Fruit fly (Drosophila melanogaster) whole organism, wandering third instar larva: ENCODE results near the gene Ugt301D1.

ENCODE experiments used
- Abd-B ChIP-seq: fragments of >200 bp; optimal IDR thresholded peaks from 2 replicates; lab custom pipeline; 2017; ENCODE audit warnings: missing biosample characterization, missing genetic modification characterization
- Dfd ChIP-seq: fragments of >200 bp; optimal IDR thresholded peaks from 2 replicates; lab custom pipeline; 2017; ENCODE audit warnings: missing biosample characterization, missing genetic modification characterization
- Dif ChIP-seq: fragments of 200-275, 200-300 bp; sonication (Bioruptor generic); optimal IDR thresholded peaks from 2 replicates; lab custom pipeline; 2018; ENCODE audit warnings: missing biosample characterization, missing genetic modification characterization; ENCODE audit not compliant: partially characterized antibody
- Hr83 ChIP-seq: fragments of 200-300 bp; sonication (Bioruptor generic); optimal IDR thresholded peaks from 2 replicates; lab custom pipeline; 2016; ENCODE audit warnings: missing biosample characterization, mild to moderate bottlenecking, missing genetic modification characterization, moderate library complexity; ENCODE audit not compliant: poor library complexity, severe bottlenecking
- OdsH ChIP-seq: fragments of 200-800 bp; sonication (Bioruptor generic); optimal IDR thresholded peaks from 2 replicates; lab custom pipeline; 2016; ENCODE audit warnings: missing biosample characterization, mild to moderate bottlenecking, missing genetic modification characterization
- foxo ChIP-seq, 2 experiments: fragments of 200-800 bp; sonication (Bioruptor generic); optimal IDR thresholded peaks; 2 replicates in 1 of 2; 3 replicates in 1 of 2; lab custom pipeline; 2016 to 2017; ENCODE audit warnings: missing biosample characterization in 2 of 2, missing genetic modification characterization in 2 of 2
- pan ChIP-seq: fragments of >200 bp; optimal IDR thresholded peaks from 2 replicates; lab custom pipeline; 2017
- usp ChIP-seq: fragments of >200 bp; optimal IDR thresholded peaks from 2 replicates; lab custom pipeline; 2017; ENCODE audit warnings: missing biosample characterization, missing genetic modification characterization

dm6 chr2L:18482989-18483388 is 26.4 kb upstream of the Ugt301D1 start:
- TF ChIP-seq Hr83 (no peak), usp (no peak), foxo (GFP tag; optimal IDR thresholded peaks at IDR 0.05; lab: Kevin White, UChicago) (no peak), Abd-B (GFP tag; lab: Kevin White, UChicago) (no peak), OdsH (no peak), Dif (GFP tag; lab: Kevin White, UChicago) (no peak), pan (no peak), Dfd (no peak)
